Fruit fly (Drosophila melanogaster) whole organism, embryonic: ENCODE data around the gene hop.

Experiments
- Antp ChIP-seq: fragments of 200-800 bp; sonication (Bioruptor generic); optimal IDR thresholded peaks from 3 replicates; lab custom pipeline; 2016; ENCODE audit warnings: missing biosample characterization, missing genetic modification characterization
- Awh ChIP-seq: fragments of 200-800 bp; sonication (Bioruptor generic); IDR thresholded peaks from 2 replicates; pipeline ENCODE4, ENCODE4 v1.3.6; 2022; ENCODE audit warnings: missing biosample characterization, missing genetic modification characterization
- CG10959 ChIP-seq: fragments of 200-800 bp; sonication (Bioruptor generic); IDR thresholded peaks from 2 replicates; pipeline ENCODE4 v1.3.6; 2022; ENCODE audit warnings: missing biosample characterization, missing genetic modification characterization
- CG11504 ChIP-seq: fragments of 200-800 bp; sonication (Bioruptor generic); optimal IDR thresholded peaks from 3 replicates; lab custom pipeline; 2019; ENCODE audit warnings: missing biosample characterization, mild to moderate bottlenecking, missing genetic modification characterization, moderate library complexity
- CG11695 ChIP-seq: fragments of 200-800 bp; sonication (Bioruptor generic); IDR thresholded peaks from 3 replicates; pipeline ENCODE4 v1.3.6; 2022; ENCODE audit warnings: missing biosample characterization, missing genetic modification characterization
- CG12104 ChIP-seq: fragments of 200-800 bp; sonication (Bioruptor generic); optimal IDR thresholded peaks from 3 replicates; lab custom pipeline; 2016; ENCODE audit warnings: missing biosample characterization, missing genetic modification characterization
- CG12744 ChIP-seq: fragments of 200-800 bp; sonication (Bioruptor generic); optimal IDR thresholded peaks from 2 replicates; lab custom pipeline; 2016; ENCODE audit warnings: missing biosample characterization, missing genetic modification characterization
- CG14860 ChIP-seq: fragments of 200-800 bp; sonication (Bioruptor generic); IDR thresholded peaks from 3 replicates; pipeline ENCODE4 v1.3.6; 2022; ENCODE audit warnings: missing biosample characterization, missing genetic modification characterization; ENCODE audit not compliant: partially characterized antibody
- CG15073 ChIP-seq: fragments of 200-800 bp; sonication (Bioruptor generic); optimal IDR thresholded peaks from 2 replicates; lab custom pipeline; 2016; ENCODE audit warnings: missing biosample characterization, missing genetic modification characterization
- CG16779 ChIP-seq: fragments of 200-800 bp; sonication (Bioruptor generic); IDR thresholded peaks from 2 replicates; pipeline ENCODE4 v1.3.6; 2022; ENCODE audit warnings: missing biosample characterization, missing genetic modification characterization
- CG3065 ChIP-seq: fragments of 200-800 bp; sonication (Bioruptor generic); optimal IDR thresholded peaks from 2 replicates; lab custom pipeline; 2016; ENCODE audit warnings: missing biosample characterization, missing genetic modification characterization
- CG31388 ChIP-seq: fragments of 200-800 bp; sonication (Bioruptor generic); optimal IDR thresholded peaks from 2 replicates; lab custom pipeline; 2016; ENCODE audit warnings: missing biosample characterization, missing genetic modification characterization
- CG34376 ChIP-seq: fragments of 200-800 bp; sonication (Bioruptor generic); optimal IDR thresholded peaks from 2 replicates; lab custom pipeline; 2018; ENCODE audit warnings: missing biosample characterization, mild to moderate bottlenecking, missing genetic modification characterization
- CG42726 ChIP-seq: fragments of 200-800 bp; sonication (Bioruptor generic); IDR thresholded peaks from 2 replicates; pipeline ENCODE4 v1.3.6; 2022; ENCODE audit warnings: missing biosample characterization, missing genetic modification characterization; ENCODE audit not compliant: partially characterized antibody
- CG4282 ChIP-seq: fragments of 200-800 bp; sonication (Bioruptor generic); optimal IDR thresholded peaks from 2 replicates; lab custom pipeline; 2016; ENCODE audit warnings: missing biosample characterization, missing genetic modification characterization
- CG5245 ChIP-seq: fragments of 200-800 bp; sonication (Bioruptor generic); optimal IDR thresholded peaks from 3 replicates; lab custom pipeline; 2016; ENCODE audit warnings: missing biosample characterization, missing genetic modification characterization
- CG6791 ChIP-seq: fragments of 200-800 bp; sonication (Bioruptor generic); IDR thresholded peaks from 3 replicates; pipeline ENCODE4 v1.3.6; 2022; ENCODE audit warnings: missing biosample characterization, missing genetic modification characterization; ENCODE audit not compliant: partially characterized antibody
- CG6813 ChIP-seq: fragments of 200-800 bp; sonication (Bioruptor generic); optimal IDR thresholded peaks from 2 replicates; lab custom pipeline; 2017; ENCODE audit warnings: missing biosample characterization, missing genetic modification characterization, mild to moderate bottlenecking, moderate library complexity, missing genetic modification reagents
- CrebB ChIP-seq: fragments of 200-800 bp; sonication (Bioruptor generic); optimal IDR thresholded peaks from 3 replicates; lab custom pipeline; 2018; ENCODE audit warnings: missing biosample characterization, mild to moderate bottlenecking, missing genetic modification characterization
- Dbx ChIP-seq: fragments of 200-800 bp; sonication (Bioruptor generic); IDR thresholded peaks from 3 replicates; pipeline ENCODE4 v1.3.6; 2022; ENCODE audit warnings: missing biosample characterization, missing genetic modification characterization
- Deaf1 ChIP-seq: fragments of 200-800 bp; optimal IDR thresholded peaks from 3 replicates; lab custom pipeline; 2019; ENCODE audit warnings: missing biosample characterization, mild to moderate bottlenecking, missing genetic modification characterization, moderate library complexity
- Dfd ChIP-seq, 2 experiments: fragments of >200 bp; optimal IDR thresholded peaks; 2 replicates each; lab custom pipeline; 2017; ENCODE audit warnings: missing biosample characterization in 2 of 2, missing genetic modification characterization in 2 of 2
- H2.0 ChIP-seq: fragments of 200-800 bp; sonication (Bioruptor generic); IDR thresholded peaks from 2 replicates; pipeline ENCODE4 v1.3.6; 2022; ENCODE audit warnings: missing biosample characterization, missing genetic modification characterization
- Jarid2 ChIP-seq: fragments of 200-800 bp; sonication (Bioruptor generic); optimal IDR thresholded peaks from 3 replicates; lab custom pipeline; 2017; ENCODE audit warnings: mild to moderate bottlenecking, missing biosample characterization, missing genetic modification reagents, missing genetic modification characterization
- Oli ChIP-seq: fragments of 200-800 bp; sonication (Bioruptor generic); optimal IDR thresholded peaks from 2 replicates; lab custom pipeline; 2018; ENCODE audit warnings: missing biosample characterization, mild to moderate bottlenecking, missing genetic modification characterization, moderate library complexity
- Ptx1 ChIP-seq: fragments of 200-800 bp; sonication (Bioruptor generic); IDR thresholded peaks from 2 replicates; pipeline ENCODE4 v1.3.6; 2022; ENCODE audit warnings: missing biosample characterization, missing genetic modification characterization
- Spps ChIP-seq: fragments of 200-800 bp; sonication (Bioruptor generic); optimal IDR thresholded peaks from 2 replicates; lab custom pipeline; 2018; ENCODE audit warnings: missing biosample characterization, mild to moderate bottlenecking, missing genetic modification characterization
- Taf1 ChIP-seq: fragments of 200-800 bp; sonication (Bioruptor generic); IDR thresholded peaks from 2 replicates; pipeline ENCODE4 v1.3.6; 2022; ENCODE audit warnings: missing biosample characterization, missing genetic modification characterization
- btn ChIP-seq: fragments of 200-800 bp; sonication (Bioruptor generic); optimal IDR thresholded peaks from 2 replicates; lab custom pipeline; 2016; ENCODE audit warnings: missing biosample characterization, missing genetic modification characterization
- cad ChIP-seq: fragments of >200 bp; optimal IDR thresholded peaks from 2 replicates; lab custom pipeline; 2017; ENCODE audit warnings: missing biosample characterization, missing genetic modification characterization
- en ChIP-seq: fragments of 200-800 bp; sonication (Bioruptor generic); optimal IDR thresholded peaks from 2 replicates; lab custom pipeline; 2016; ENCODE audit warnings: missing biosample characterization, missing genetic modification characterization
- fd96Cb ChIP-seq: fragments of 200-800 bp; sonication (Bioruptor generic); optimal IDR thresholded peaks from 2 replicates; lab custom pipeline; 2018; ENCODE audit warnings: missing biosample characterization, mild to moderate bottlenecking, missing genetic modification characterization, moderate library complexity
- fu2 ChIP-seq: fragments of 200-800 bp; sonication (Bioruptor generic); optimal IDR thresholded peaks from 2 replicates; lab custom pipeline; 2016; ENCODE audit warnings: missing biosample characterization, missing genetic modification characterization
- h ChIP-seq: fragments of >200 bp; optimal IDR thresholded peaks from 2 replicates; lab custom pipeline; 2017
- inv ChIP-seq: fragments of 200-800 bp; sonication (Bioruptor generic); IDR thresholded peaks from 2 replicates; pipeline ENCODE4 v1.3.6; 2022; ENCODE audit warnings: missing biosample characterization, missing genetic modification characterization; ENCODE audit not compliant: partially characterized antibody
- jigr1 ChIP-seq: fragments of 200-800 bp; sonication (Bioruptor generic); IDR thresholded peaks from 3 replicates; pipeline ENCODE4 v1.3.6; 2022; ENCODE audit warnings: missing biosample characterization, missing genetic modification characterization
- ken ChIP-seq: fragments of 200-800 bp; sonication (Bioruptor generic); IDR thresholded peaks from 3 replicates; pipeline ENCODE4 v1.3.6; 2022; ENCODE audit warnings: missing biosample characterization, missing genetic modification characterization
- lov ChIP-seq, 2 experiments: fragments of 200-800 bp in 1 of 2; fragments of >200 bp in 1 of 2; sonication (Bioruptor generic) in 1 of 2; IDR thresholded peaks in 1 of 2; optimal IDR thresholded peaks in 1 of 2; 2 replicates in 1 of 2; 3 replicates in 1 of 2; pipeline versions ENCODE4 v1.3.6 to Lab custom; 2017 to 2022; ENCODE audit warnings: missing biosample characterization in 1 of 2, missing genetic modification characterization in 1 of 2
- nerfin-1 ChIP-seq: fragments of 200-800 bp; sonication (Bioruptor generic); optimal IDR thresholded peaks from 3 replicates; lab custom pipeline; 2019; ENCODE audit warnings: missing biosample characterization, mild to moderate bottlenecking, missing genetic modification characterization, moderate library complexity
- nerfin-2 ChIP-seq: fragments of 200-800 bp; sonication (Bioruptor generic); IDR thresholded peaks from 2 replicates; pipeline ENCODE4 v1.3.6; 2022; ENCODE audit warnings: missing biosample characterization, missing genetic modification characterization; ENCODE audit not compliant: partially characterized antibody
- nom ChIP-seq: fragments of 200-800 bp; sonication (Bioruptor generic); optimal IDR thresholded peaks from 2 replicates; lab custom pipeline; 2017; ENCODE audit warnings: missing biosample characterization, missing genetic modification characterization, mild to moderate bottlenecking, moderate library complexity, missing genetic modification reagents
- row ChIP-seq: fragments of 200-800 bp; sonication (Bioruptor generic); IDR thresholded peaks from 3 replicates; pipeline ENCODE4 v1.3.6; 2022; ENCODE audit warnings: missing biosample characterization, missing genetic modification characterization
- run ChIP-seq: fragments of 200-800 bp; sonication (Bioruptor generic); optimal IDR thresholded peaks from 3 replicates; lab custom pipeline; 2018; ENCODE audit warnings: missing biosample characterization, mild to moderate bottlenecking, missing genetic modification characterization
- scrt ChIP-seq: fragments of 200-800 bp; sonication (Bioruptor generic); optimal IDR thresholded peaks from 2 replicates; lab custom pipeline; 2018; ENCODE audit warnings: missing biosample characterization, mild to moderate bottlenecking, missing genetic modification characterization, moderate library complexity
- sens ChIP-seq: fragments of 200-800 bp; sonication (Bioruptor generic); peaks from one replicate; lab custom pipeline; 2016; ENCODE audit warnings: missing biosample characterization, missing genetic modification characterization
- slbo ChIP-seq: fragments of 200-800 bp; sonication (Bioruptor generic); IDR thresholded peaks from 2 replicates; pipeline ENCODE4 v1.3.6; 2022; ENCODE audit warnings: missing biosample characterization, missing genetic modification characterization
- sob ChIP-seq: fragments of 200-800 bp; sonication (Bioruptor generic); IDR thresholded peaks from 2 replicates; pipeline ENCODE4 v1.3.6; 2022; ENCODE audit warnings: missing biosample characterization, missing genetic modification characterization
- stwl ChIP-seq: fragments of 200-800 bp; sonication (Bioruptor generic); optimal IDR thresholded peaks from 3 replicates; lab custom pipeline; 2018; ENCODE audit warnings: missing biosample characterization, mild to moderate bottlenecking, missing genetic modification characterization, moderate library complexity
- tup ChIP-seq: fragments of 200-800 bp; sonication (Bioruptor generic); optimal IDR thresholded peaks from 2 replicates; lab custom pipeline; 2016; ENCODE audit warnings: missing biosample characterization, mild to moderate bottlenecking, missing genetic modification characterization, moderate library complexity
- tx ChIP-seq: fragments of 200-800 bp; sonication (Bioruptor generic); optimal IDR thresholded peaks from 2 replicates; lab custom pipeline; 2016; ENCODE audit warnings: missing biosample characterization, missing genetic modification characterization
- vvl ChIP-seq: fragments of 200-800 bp; sonication (Bioruptor generic); IDR thresholded peaks from 2 replicates; pipeline ENCODE4 v1.3.6; 2022; ENCODE audit warnings: missing biosample characterization, missing genetic modification characterization

hop gene

DNA sequence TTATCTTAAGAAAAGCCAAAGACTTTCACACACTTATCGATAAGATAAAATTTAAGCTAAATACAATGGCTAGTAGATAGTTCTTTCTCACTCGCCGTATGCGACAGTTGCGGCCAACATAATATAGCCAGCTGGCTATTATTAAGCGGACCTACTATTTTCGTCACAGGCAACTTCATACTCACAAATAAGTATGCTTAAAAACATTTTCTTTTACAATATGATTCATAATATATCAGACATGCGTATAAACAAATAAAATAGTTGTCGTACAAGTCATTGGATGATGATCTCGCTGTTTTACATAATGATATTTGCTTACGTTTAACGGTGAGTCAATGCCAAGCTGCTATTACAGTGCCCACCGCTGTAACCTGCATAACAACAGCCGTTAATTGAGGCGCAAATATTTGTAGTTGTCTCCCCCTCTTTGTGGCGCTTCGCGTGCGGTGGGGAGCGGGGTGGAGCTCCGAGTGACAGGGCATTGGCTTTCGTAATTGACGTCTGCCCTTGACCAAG lies 41.6 kb downstream of the hop start (continued):
- TF ChIP-seq vvl (GFP tag; lab: Robert Waterston, UW) (peak; percentile 49; the same call in 1 of the 2 replicates), run (tag; lab: Kevin White, UChicago) (peak; percentile 47), CG15073 (GFP tag; lab: Kevin White, UChicago) (no peak), Taf1 (GFP tag; lab: Robert Waterston, UW) (peak; percentile 41; the same call in 1 of the 2 replicates), CG16779 (GFP tag; lab: Robert Waterston, UW) (no peak), tx (GFP tag; lab: Kevin White, UChicago) (peak; percentile 21), Dfd (GFP tag; optimal IDR thresholded peaks at IDR 0.05; lab: Kevin White, UChicago) (no peak), cad (GFP tag; lab: Kevin White, UChicago) (no peak), row (peak; percentile 78), nerfin-2 (no peak), CG12104 (GFP tag; lab: Kevin White, UChicago) (peak; percentile 55), slbo (no peak; the same call in none of the 2 replicates), CrebB (tag; lab: Kevin White, UChicago) (peak; percentile 65), stwl (tag; lab: Kevin White, UChicago) (no peak), jigr1 (GFP tag; lab: Robert Waterston, UW) (no peak), ken (no peak; the same call in 2 of the 3 replicates), CG42726 (GFP tag; lab: Robert Waterston, UW) (no peak), CG10959 (GFP tag; lab: Robert Waterston, UW) (no peak), CG5245 (GFP tag; lab: Kevin White, UChicago) (peak; percentile 11), h (lab: Kevin White, UChicago) (no peak), nom (peak; percentile 43), Oli (tag; lab: Kevin White, UChicago) (peak; percentile 81), CG6791 (GFP tag; lab: Robert Waterston, UW) (no peak), Ptx1 (GFP tag; lab: Robert Waterston, UW) (peak; percentile 77), en (peak; percentile 60), Dbx (GFP tag; lab: Robert Waterston, UW) (peak; percentile 56; the same call in 1 of the 3 replicates), CG34376 (GFP tag; lab: Kevin White, UChicago) (peak; percentile 54), inv (no peak), CG31388 (GFP tag; lab: Kevin White, UChicago) (no peak), CG14860 (GFP tag; lab: Robert Waterston, UW) (no peak), sob (GFP tag; lab: Robert Waterston, UW) (peak; percentile 68), CG12744 (GFP tag; lab: Kevin White, UChicago) (peak; percentile 30), scrt (GFP tag; lab: Kevin White, UChicago) (peak; percentile 56), CG6813 (peak; percentile 59), H2.0 (peak; percentile 22), sens (GFP tag; lab: Kevin White, UChicago) (peak; percentile 94), Spps (peak; percentile 19), tup (GFP tag; lab: Kevin White, UChicago) (no peak), Antp (peak; percentile 41), CG4282 (GFP tag; lab: Kevin White, UChicago) (no peak), fd96Cb (tag; lab: Kevin White, UChicago) (peak; percentile 65), btn (GFP tag; lab: Kevin White, UChicago) (peak; percentile 29), nerfin-1 (tag; lab: Kevin White, UChicago) (peak; percentile 52), Deaf1 (tag; lab: Kevin White, UChicago) (no peak), CG11695 (GFP tag; lab: Robert Waterston, UW) (peak; percentile 82), lov (optimal IDR thresholded peaks at IDR 0.05; lab: Kevin White, UChicago) (no peak), lov (GFP tag; IDR thresholded peaks at IDR 0.05; lab: Robert Waterston, UW) (no peak), Awh (GFP tag; lab: Robert Waterston, UW) (peak; percentile 69; the same call in 1 of the 2 replicates), CG3065 (GFP tag; lab: Kevin White, UChicago) (no peak), fu2 (GFP tag; lab: Kevin White, UChicago) (peak; percentile 5), CG11504 (tag; lab: Kevin White, UChicago) (peak; percentile 79), Jarid2 (GFP tag; lab: Kevin White, UChicago) (no peak)
